Fruit fly (Drosophila melanogaster): ENCODE measurements around the gene Sgt.

The Sgt gene

DNA sequence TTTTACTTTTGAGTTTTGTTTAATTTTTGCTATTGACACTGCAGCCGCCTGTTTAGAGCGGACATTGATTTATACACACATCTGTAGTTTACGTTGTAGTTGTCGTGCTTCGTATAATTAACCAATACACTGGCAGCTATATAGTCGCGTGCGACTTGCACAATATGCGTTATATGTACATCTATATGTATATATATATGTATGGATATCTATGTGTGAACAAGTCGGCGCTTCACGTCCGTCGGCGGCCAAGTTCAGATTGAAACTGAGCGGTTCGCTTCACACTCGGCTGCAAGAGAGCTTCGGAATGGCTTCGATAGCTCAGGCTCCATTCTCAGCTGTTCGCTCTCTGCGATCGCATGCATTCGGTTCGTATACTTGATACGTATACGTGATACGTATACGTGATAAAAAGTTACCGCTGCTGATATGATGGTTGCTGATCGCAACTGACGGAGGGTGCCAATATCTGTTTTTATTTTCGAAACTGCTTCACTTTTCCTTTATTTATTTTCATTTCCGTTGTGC is 43.4 kb upstream of the Sgt start (continued):
- TF ChIP-seq CG17361 (GFP tag; IDR thresholded peaks at IDR 0.05) (no peak), CG7928 (GFP tag; optimal IDR thresholded peaks at IDR 0.05) (peak; percentile 4), PHDP (tag; optimal IDR thresholded peaks at IDR 0.05) (peak; percentile 21), NFAT (GFP tag; IDR thresholded peaks at IDR 0.05) (no peak), CG2678 (tag; optimal IDR thresholded peaks at IDR 0.05) (peak; percentile 19), CG9817 (tag; optimal IDR thresholded peaks at IDR 0.05) (no peak), maf-S (GFP tag; optimal IDR thresholded peaks at IDR 0.05) (no peak), CG6689 (GFP tag; IDR thresholded peaks at IDR 0.05) (0 out of 2 replicates have a peak, but pooled peaks have one; percentile 17), Dbx (GFP tag; IDR thresholded peaks at IDR 0.05) (0 out of 3 replicates have a peak, but pooled peaks have one; percentile 43), CG17359 (tag; optimal IDR thresholded peaks at IDR 0.05) (peak; percentile 15), aop (GFP tag; IDR thresholded peaks at IDR 0.05) (no peak), Taf1 (GFP tag; IDR thresholded peaks at IDR 0.05) (0 out of 2 replicates have a peak, but pooled peaks have one; percentile 25), Meics (GFP tag; optimal IDR thresholded peaks at IDR 0.05) (peak; percentile 10), CG10959 (GFP tag; IDR thresholded peaks at IDR 0.05) (no peak), Doc2 (GFP tag; IDR thresholded peaks at IDR 0.05) (no peak), CG13296 (GFP tag; optimal IDR thresholded peaks at IDR 0.05) (peak; percentile 45), CG11093 (GFP tag; IDR thresholded peaks at IDR 0.05) (0 out of 3 replicates have a peak, but pooled peaks have one; percentile 12), Hr51 (GFP tag; optimal IDR thresholded peaks at IDR 0.05) (no peak), Pdp1 (GFP tag; optimal IDR thresholded peaks at IDR 0.05) (peak in 1 of 2 experiments; percentile 53), z (GFP tag; IDR thresholded peaks at IDR 0.05) (peak; percentile 33; the same call in 1 of the 3 replicates), Med (GFP tag) (peak; percentile 76), CG2129 (GFP tag; IDR thresholded peaks at IDR 0.05; ENCODE audit: partially characterized antibody) (no peak), Hey (tag; optimal IDR thresholded peaks at IDR 0.05) (no peak), odd (GFP tag; optimal IDR thresholded peaks at IDR 0.05) (peak; percentile 4), HHEX (GFP tag; optimal IDR thresholded peaks at IDR 0.05) (peak; percentile 18), nau (GFP tag; optimal IDR thresholded peaks at IDR 0.05) (peak; percentile 7), CG3407 (GFP tag; optimal IDR thresholded peaks at IDR 0.05) (peak; percentile 5), fd96Cb (tag; optimal IDR thresholded peaks at IDR 0.05) (no peak), CG18011 (GFP tag; optimal IDR thresholded peaks at IDR 0.05) (no peak), croc (GFP tag; conservative IDR thresholded peaks at IDR 0.05) (no peak), CG43689 (GFP tag; IDR thresholded peaks at IDR 0.05) (no peak), CG12769 (tag; optimal IDR thresholded peaks at IDR 0.05) (peak; percentile 24), Hr3 (GFP tag; optimal IDR thresholded peaks at IDR 0.05) (no peak), CG30020 (tag; optimal IDR thresholded peaks at IDR 0.05) (no peak), oc (tag; optimal IDR thresholded peaks at IDR 0.05) (no peak), gcm2 (GFP tag; optimal IDR thresholded peaks at IDR 0.05) (no peak), al (GFP tag; IDR thresholded peaks at IDR 0.05) (no peak), CG17568 (GFP tag; optimal IDR thresholded peaks at IDR 0.05) (no peak), ci (GFP tag; IDR thresholded peaks at IDR 0.05) (peak; percentile 20; the same call in 1 of the 3 replicates), Rfx (GFP tag; IDR thresholded peaks at IDR 0.05) (0 out of 2 replicates have a peak, but pooled peaks have one; percentile 15), CG8924 (tag; optimal IDR thresholded peaks at IDR 0.05) (peak; percentile 33), corto (GFP tag; optimal IDR thresholded peaks at IDR 0.05) (peak; percentile 12), Ptx1 (GFP tag; IDR thresholded peaks at IDR 0.05) (no peak), tgo (GFP tag; IDR thresholded peaks at IDR 0.05) (0 out of 3 replicates have a peak, but pooled peaks have one; percentile 24), knrl (GFP tag; IDR thresholded peaks at IDR 0.05; ENCODE audit: partially characterized antibody) (no peak), CG8290 (GFP tag; optimal IDR thresholded peaks at IDR 0.05) (no peak), CG8290 (tag; optimal IDR thresholded peaks at IDR 0.05) (peak in 1 of 2 experiments; percentile 49), CG15269 (tag; optimal IDR thresholded peaks at IDR 0.05) (peak; percentile 38), CG7372 (GFP tag; IDR thresholded peaks at IDR 0.05) (peak; percentile 90), lbe (GFP tag; optimal IDR thresholded peaks at IDR 0.05) (peak; percentile 42)
